Worm (Caenorhabditis elegans) whole organism, young adult: Measurements from ENCODE around the gene Y54G2A.50.

ENCODE experiments used
- egrh-3 ChIP-seq: fragments of 200-800 bp; sonication (Bioruptor generic); IDR thresholded peaks from 2 replicates; pipeline ENCODE4 v1.3.6; 2022; ENCODE audit warnings: missing genetic modification reagents, missing genetic modification characterization, missing compliant biosample characterization
- lsy-27 ChIP-seq: sonication (generic microtip); optimal IDR thresholded peaks from 2 replicates; lab custom pipeline; 2017; ENCODE audit warnings: missing genetic modification characterization, mild to moderate bottlenecking, missing compliant biosample characterization, antibody characterized with exemption, missing genotype, borderline replicate concordance; ENCODE audit not compliant: insufficient read depth
- snpc-4 ChIP-seq, 5 experiments: fragments of 150-350 bp in 1 of 5; sonication (generic microtip) in 4 of 5; optimal IDR thresholded peaks; 2 replicates each; lab custom pipeline; 2014 to 2018; ENCODE audit warnings: missing genetic modification characterization in 5 of 5, missing biosample characterization in 3 of 5, antibody characterized with exemption in 2 of 5, mild to moderate bottlenecking in 2 of 5, missing compliant biosample characterization in 2 of 5, missing genotype in 2 of 5, moderate library complexity in 2 of 5, missing genetic modification reagents in 1 of 5
- tbx-9 ChIP-seq: sonication (generic microtip); optimal IDR thresholded peaks from 2 replicates; lab custom pipeline; 2016; ENCODE audit warnings: borderline replicate concordance, missing genetic modification characterization, inconsistent platforms, missing compliant biosample characterization
- zfh-2 ChIP-seq: fragments of 200-800 bp; sonication (Bioruptor generic); conservative IDR thresholded peaks from 2 replicates; pipeline ENCODE4 v1.3.6; 2022; ENCODE audit warnings: missing genetic modification reagents, missing genetic modification characterization, missing compliant biosample characterization
- ztf-22 ChIP-seq: fragments of 200-800 bp; sonication (Bioruptor generic); optimal IDR thresholded peaks from 2 replicates; lab custom pipeline; 2018; ENCODE audit warnings: mild to moderate bottlenecking, missing genetic modification characterization, moderate library complexity, missing compliant biosample characterization
- ztf-28 ChIP-seq: fragments of 200-800 bp; sonication (Bioruptor generic); IDR thresholded peaks from 2 replicates; pipeline ENCODE4 v1.3.6; 2022; ENCODE audit warnings: missing genetic modification reagents, missing genetic modification characterization, missing compliant biosample characterization

The Y54G2A.50 gene

DNA sequence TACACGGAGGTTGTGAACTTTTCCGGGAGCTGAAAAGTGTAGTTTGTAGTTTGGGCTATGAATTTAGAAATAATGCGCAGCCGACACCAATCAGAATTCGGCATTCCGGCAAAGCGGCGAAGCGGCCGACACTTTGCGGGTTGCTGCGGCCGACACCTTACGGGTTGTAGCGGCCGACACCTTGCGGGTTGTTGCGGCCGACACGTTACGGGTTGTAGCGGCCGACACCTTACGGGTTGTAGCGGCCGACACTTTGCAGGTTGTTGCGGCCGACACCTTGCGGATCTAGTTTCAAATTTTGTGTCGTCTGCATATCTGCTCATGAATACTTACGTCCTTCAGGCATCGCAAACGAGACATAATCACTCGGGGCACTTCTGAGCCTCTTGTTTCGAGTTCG, 49.1 kb downstream of the Y54G2A.50 start:
- 0 out of 2 replicates have a peak, but pooled peaks have one; percentile 60 for TF ChIP-seq ztf-28 (GFP tag; lab: Robert Waterston, UW)
- TF ChIP-seq tbx-9: no peak
- no peak for TF ChIP-seq snpc-4 (GFP tag; optimal IDR thresholded peaks at IDR 0.05; lab: Kevin White, UChicago)
- peak in 2 of 4 experiments; percentile 13 to 69 for TF ChIP-seq snpc-4 (tag; optimal IDR thresholded peaks at IDR 0.05; lab: Kevin White, UChicago)
- no peak; the same call in 1 of the 2 replicates for TF ChIP-seq egrh-3 (GFP tag; lab: Robert Waterston, UW)
- no peak for TF ChIP-seq lsy-27
- TF ChIP-seq zfh-2 (GFP tag; lab: Robert Waterston, UW): peak; percentile 73; the same call in 1 of the 2 replicates
- TF ChIP-seq ztf-22: no peak
- TF ChIP-seq, all 124 proteins: peak for 3
